Fruit fly (Drosophila melanogaster) whole organism, embryonic: ENCODE results near the gene Noa36.

Experiments used
- Antp ChIP-seq: fragments of 200-800 bp; sonication (Bioruptor generic); optimal IDR thresholded peaks from 3 replicates; lab custom pipeline; 2016; ENCODE audit warnings: missing biosample characterization, missing genetic modification characterization
- CG10274 ChIP-seq: fragments of 200-800 bp; sonication (Bioruptor generic); optimal IDR thresholded peaks from 3 replicates; lab custom pipeline; 2017; ENCODE audit warnings: missing biosample characterization, mild to moderate bottlenecking, missing genetic modification characterization
- CG4328 ChIP-seq: fragments of 200-800 bp; sonication (Bioruptor generic); optimal IDR thresholded peaks from 3 replicates; lab custom pipeline; 2017; ENCODE audit warnings: missing biosample characterization, missing genetic modification reagents, missing genetic modification characterization
- CG9797 ChIP-seq: fragments of 200-800 bp; sonication (Bioruptor generic); optimal IDR thresholded peaks from 3 replicates; lab custom pipeline; 2018; ENCODE audit warnings: missing biosample characterization, mild to moderate bottlenecking, missing genetic modification characterization
- HLH4C ChIP-seq: fragments of 200-800 bp; sonication (Bioruptor generic); IDR thresholded peaks from 3 replicates; pipeline ENCODE4 v1.3.6; 2022; ENCODE audit warnings: missing biosample characterization, missing genetic modification characterization; ENCODE audit not compliant: partially characterized antibody
- NK7.1 ChIP-seq: fragments of 200-800 bp; sonication (Bioruptor generic); optimal IDR thresholded peaks from 3 replicates; lab custom pipeline; 2016; ENCODE audit warnings: missing biosample characterization, missing genetic modification characterization
- cas ChIP-seq: fragments of 200-800 bp; sonication (Bioruptor generic); IDR thresholded peaks from 2 replicates; pipeline ENCODE4 v1.3.6; 2022; ENCODE audit warnings: missing biosample characterization, missing genetic modification characterization
- cwo ChIP-seq: fragments of 200-800 bp; sonication (Bioruptor generic); optimal IDR thresholded peaks from 3 replicates; lab custom pipeline; 2017; ENCODE audit warnings: missing biosample characterization, missing genetic modification characterization, mild to moderate bottlenecking, moderate library complexity, missing genetic modification reagents
- dysf ChIP-seq: fragments of 200-800 bp; sonication (Bioruptor generic); IDR thresholded peaks from 3 replicates; pipeline ENCODE4 v1.3.6; 2022; ENCODE audit warnings: missing biosample characterization, missing genetic modification characterization
- fd3F ChIP-seq: fragments of 200-800 bp; sonication (Bioruptor generic); optimal IDR thresholded peaks from 2 replicates; lab custom pipeline; 2018; ENCODE audit warnings: missing biosample characterization, mild to moderate bottlenecking, missing genetic modification characterization, moderate library complexity
- gsb-n ChIP-seq: fragments of 200-800 bp; sonication (Bioruptor generic); optimal IDR thresholded peaks from 3 replicates; lab custom pipeline; 2018; ENCODE audit warnings: missing biosample characterization, mild to moderate bottlenecking, missing genetic modification characterization

- TF ChIP-seq CG9797 (GFP tag; lab: Kevin White, UChicago): no peak
- TF ChIP-seq gsb-n (tag; lab: Kevin White, UChicago): no peak
- no peak for TF ChIP-seq dysf
- TF ChIP-seq cas (GFP tag; lab: Robert Waterston, UW): no peak
- no peak for TF ChIP-seq CG10274
- TF ChIP-seq Antp (GFP tag; lab: Kevin White, UChicago): no peak
- TF ChIP-seq CG4328 (GFP tag; lab: Kevin White, UChicago): no peak
- TF ChIP-seq cwo: no peak
- TF ChIP-seq NK7.1 (GFP tag; lab: Kevin White, UChicago): no peak
- TF ChIP-seq HLH4C: no peak
- TF ChIP-seq fd3F (GFP tag; lab: Kevin White, UChicago): no peak
Measured at dm6 chr3R:28628696-28629095, 29.6 kb upstream of the Noa36 start.
